Fruit fly (Drosophila melanogaster) whole organism, prepupa: ENCODE results near the gene CG15642.

Source experiments
- Blimp-1 ChIP-seq: fragments of 200-800 bp; sonication (Bioruptor generic); optimal IDR thresholded peaks from 3 replicates; lab custom pipeline; 2017; ENCODE audit warnings: missing biosample characterization, missing genetic modification characterization, mild to moderate bottlenecking, moderate library complexity, missing genetic modification reagents
- CG10631 ChIP-seq: fragments of 200-800 bp; sonication (Bioruptor generic); optimal IDR thresholded peaks from 2 replicates; lab custom pipeline; 2016; ENCODE audit warnings: missing biosample characterization, missing genetic modification characterization
- CG10669 ChIP-seq: fragments of 200-800 bp; sonication (Bioruptor generic); optimal IDR thresholded peaks from 3 replicates; lab custom pipeline; 2018; ENCODE audit warnings: missing biosample characterization, mild to moderate bottlenecking, missing genetic modification characterization, moderate library complexity
- CG11294 ChIP-seq: fragments of 200-800 bp; sonication (Bioruptor generic); IDR thresholded peaks from 2 replicates; pipeline ENCODE4 v1.3.6; 2022; ENCODE audit warnings: missing biosample characterization, missing genetic modification characterization
- CG11762 ChIP-seq: fragments of 200-800 bp; sonication (Bioruptor generic); optimal IDR thresholded peaks from 3 replicates; lab custom pipeline; 2016; ENCODE audit warnings: missing biosample characterization, missing genetic modification characterization; ENCODE audit not compliant: insufficient read depth
- CG15336 ChIP-seq: fragments of 200-800 bp; sonication (Bioruptor generic); IDR thresholded peaks from 2 replicates; pipeline ENCODE4 v1.3.6; 2022; ENCODE audit warnings: missing biosample characterization, missing genetic modification characterization
- CG1621 ChIP-seq: fragments of 200-800 bp; sonication (Bioruptor generic); optimal IDR thresholded peaks from 3 replicates; lab custom pipeline; 2018; ENCODE audit warnings: missing biosample characterization, mild to moderate bottlenecking, missing genetic modification characterization
- CG16779 ChIP-seq: fragments of 200-800 bp; sonication (Bioruptor generic); optimal IDR thresholded peaks from 3 replicates; lab custom pipeline; 2017; ENCODE audit warnings: missing biosample characterization, mild to moderate bottlenecking, missing genetic modification characterization
- CG3032 ChIP-seq: fragments of 200-800 bp; optimal IDR thresholded peaks from 2 replicates; lab custom pipeline; 2019; ENCODE audit warnings: missing biosample characterization, mild to moderate bottlenecking, missing genetic modification characterization, moderate library complexity
- CG31627 ChIP-seq: fragments of 200-800 bp; sonication (Bioruptor generic); optimal IDR thresholded peaks from 3 replicates; lab custom pipeline; 2016; ENCODE audit warnings: missing biosample characterization, missing genetic modification characterization
- CG32006 ChIP-seq: fragments of 200-800 bp; sonication (Bioruptor generic); optimal IDR thresholded peaks from 3 replicates; lab custom pipeline; 2017; ENCODE audit warnings: missing biosample characterization, mild to moderate bottlenecking, missing genetic modification characterization
- CG34406 ChIP-seq: fragments of 200-800 bp; sonication (Bioruptor generic); optimal IDR thresholded peaks from 3 replicates; lab custom pipeline; 2016; ENCODE audit warnings: missing biosample characterization, missing genetic modification characterization
- CG3919 ChIP-seq: fragments of 200-800 bp; sonication (Bioruptor generic); optimal IDR thresholded peaks from 3 replicates; lab custom pipeline; 2016; ENCODE audit warnings: missing biosample characterization, missing genetic modification characterization
- CG4318 ChIP-seq: fragments of 200-800 bp; sonication (Bioruptor generic); optimal IDR thresholded peaks from 3 replicates; lab custom pipeline; 2017; ENCODE audit warnings: missing biosample characterization, mild to moderate bottlenecking, missing genetic modification characterization
- CG6163 ChIP-seq: fragments of 200-800 bp; sonication (Bioruptor generic); IDR thresholded peaks from 3 replicates; pipeline ENCODE4 v1.3.6; 2022; ENCODE audit warnings: missing biosample characterization, missing genetic modification characterization
- CG6276 ChIP-seq: fragments of 200-800 bp; sonication (Bioruptor generic); optimal IDR thresholded peaks from 2 replicates; lab custom pipeline; 2017; ENCODE audit warnings: missing biosample characterization, mild to moderate bottlenecking, missing genetic modification characterization
- CG6792 ChIP-seq: fragments of 200-800 bp; sonication (Bioruptor generic); optimal IDR thresholded peaks from 3 replicates; lab custom pipeline; 2016; ENCODE audit warnings: missing biosample characterization, missing genetic modification characterization
- CG6808 ChIP-seq: fragments of 200-800 bp; sonication (Bioruptor generic); optimal IDR thresholded peaks from 3 replicates; lab custom pipeline; 2017; ENCODE audit warnings: missing biosample characterization, missing genetic modification characterization, mild to moderate bottlenecking, moderate library complexity, missing genetic modification reagents
- CG7368 ChIP-seq: fragments of 200-800 bp; sonication (Bioruptor generic); optimal IDR thresholded peaks from 3 replicates; lab custom pipeline; 2016; ENCODE audit warnings: missing biosample characterization, missing genetic modification characterization
- CG8119 ChIP-seq: fragments of 200-800 bp; sonication (Bioruptor generic); IDR thresholded peaks from 3 replicates; pipeline ENCODE4 v1.3.6; 2022; ENCODE audit warnings: missing biosample characterization, missing genetic modification characterization
- CG8319 ChIP-seq: fragments of 200-800 bp; sonication (Bioruptor generic); optimal IDR thresholded peaks from 3 replicates; lab custom pipeline; 2016; ENCODE audit warnings: missing biosample characterization, missing genetic modification characterization
- CG8632 ChIP-seq: fragments of 200-800 bp; sonication (Bioruptor generic); optimal IDR thresholded peaks from 3 replicates; lab custom pipeline; 2016; ENCODE audit warnings: missing biosample characterization, missing genetic modification characterization
- CG9139 ChIP-seq: fragments of 200-800 bp; sonication (Bioruptor generic); optimal IDR thresholded peaks from 3 replicates; lab custom pipeline; 2017; ENCODE audit warnings: missing biosample characterization, mild to moderate bottlenecking, missing genetic modification characterization
- Eip75B ChIP-seq: fragments of 200-800 bp; sonication (Bioruptor generic); optimal IDR thresholded peaks from 3 replicates; lab custom pipeline; 2016; ENCODE audit warnings: missing biosample characterization, missing genetic modification characterization
- Eip78C ChIP-seq: fragments of 200-800 bp; sonication (Bioruptor generic); peaks from one replicate; lab custom pipeline; 2016; ENCODE audit warnings: missing biosample characterization, missing genetic modification characterization
- Eip93F ChIP-seq: fragments of 200-800 bp; sonication (Bioruptor generic); optimal IDR thresholded peaks from 2 replicates; lab custom pipeline; 2016; ENCODE audit warnings: missing biosample characterization, mild to moderate bottlenecking, missing genetic modification characterization
- Ets21C ChIP-seq: fragments of 200-800 bp; sonication (Bioruptor generic); optimal IDR thresholded peaks from 3 replicates; lab custom pipeline; 2016; ENCODE audit warnings: missing biosample characterization, missing genetic modification characterization
- Ets96B ChIP-seq: fragments of 200-800 bp; optimal IDR thresholded peaks from 2 replicates; lab custom pipeline; 2019; ENCODE audit warnings: missing biosample characterization, mild to moderate bottlenecking, missing genetic modification characterization, moderate library complexity
- Gug ChIP-seq: fragments of 200-800 bp; sonication (Bioruptor generic); IDR thresholded peaks from 2 replicates; pipeline ENCODE4 v1.3.6; 2022; ENCODE audit warnings: missing biosample characterization, missing genetic modification characterization
- Hr38 ChIP-seq: sonication (Bioruptor generic); optimal IDR thresholded peaks from 2 replicates; lab custom pipeline; 2016; ENCODE audit warnings: missing biosample characterization, missing genetic modification characterization
- Hr39 ChIP-seq: fragments of 200-800 bp; sonication (Bioruptor generic); optimal IDR thresholded peaks from 2 replicates; lab custom pipeline; 2016; ENCODE audit warnings: missing biosample characterization, missing genetic modification characterization
- Lpt ChIP-seq: fragments of 200-800 bp; sonication (Bioruptor generic); optimal IDR thresholded peaks from 3 replicates; lab custom pipeline; 2016; ENCODE audit warnings: missing biosample characterization, missing genetic modification characterization
- OdsH ChIP-seq: fragments of 200-800 bp; sonication (Bioruptor generic); optimal IDR thresholded peaks from 3 replicates; lab custom pipeline; 2016; ENCODE audit warnings: missing biosample characterization, missing genetic modification characterization
- Sox102F ChIP-seq: fragments of 200-800 bp; sonication (Bioruptor generic); optimal IDR thresholded peaks from 2 replicates; lab custom pipeline; 2016; ENCODE audit warnings: missing biosample characterization, mild to moderate bottlenecking, missing genetic modification characterization
- Sox14 ChIP-seq: fragments of 200-800 bp; sonication (Bioruptor generic); optimal IDR thresholded peaks from 3 replicates; lab custom pipeline; 2016; ENCODE audit warnings: missing biosample characterization, missing genetic modification characterization
- Sox15 ChIP-seq: fragments of 200-800 bp; sonication (Bioruptor generic); optimal IDR thresholded peaks from 3 replicates; lab custom pipeline; 2016; ENCODE audit warnings: missing biosample characterization, missing genetic modification characterization
- achi ChIP-seq: fragments of 200-800 bp; sonication (Bioruptor generic); optimal IDR thresholded peaks from 3 replicates; lab custom pipeline; 2016; ENCODE audit warnings: missing biosample characterization, missing genetic modification characterization
- acj6 ChIP-seq: fragments of 200-800 bp; sonication (Bioruptor generic); optimal IDR thresholded peaks from 3 replicates; lab custom pipeline; 2016; ENCODE audit warnings: missing biosample characterization, missing genetic modification characterization
- cyc ChIP-seq: fragments of 200-800 bp; sonication (Bioruptor generic); optimal IDR thresholded peaks from 3 replicates; lab custom pipeline; 2016; ENCODE audit warnings: missing biosample characterization, missing genetic modification characterization
- dac ChIP-seq: fragments of 200-800 bp; sonication (Bioruptor generic); optimal IDR thresholded peaks from 2 replicates; lab custom pipeline; 2017; ENCODE audit warnings: missing biosample characterization, mild to moderate bottlenecking, missing genetic modification characterization
- dsx ChIP-seq: fragments of 200-800 bp; optimal IDR thresholded peaks from 3 replicates; lab custom pipeline; 2019; ENCODE audit warnings: missing biosample characterization, mild to moderate bottlenecking, missing genetic modification characterization, moderate library complexity; ENCODE audit not compliant: poor library complexity, severe bottlenecking
- eg ChIP-seq: fragments of 200-800 bp; sonication (Bioruptor generic); IDR thresholded peaks from 3 replicates; pipeline ENCODE4 v1.3.6; 2022; ENCODE audit warnings: missing biosample characterization, missing genetic modification characterization
- esn ChIP-seq: fragments of 200-800 bp; sonication (Bioruptor generic); optimal IDR thresholded peaks from 2 replicates; lab custom pipeline; 2016; ENCODE audit warnings: missing biosample characterization, mild to moderate bottlenecking, missing genetic modification characterization, moderate library complexity
- fd59A ChIP-seq: fragments of 200-800 bp; sonication (Bioruptor generic); optimal IDR thresholded peaks from 2 replicates; lab custom pipeline; 2017; ENCODE audit warnings: missing biosample characterization, mild to moderate bottlenecking, missing genetic modification characterization, missing genetic modification reagents
- fd85E ChIP-seq: fragments of 200-800 bp; sonication (Bioruptor generic); optimal IDR thresholded peaks from 3 replicates; lab custom pipeline; 2016; ENCODE audit warnings: missing biosample characterization, missing genetic modification characterization
- fkh ChIP-seq: fragments of 200-800 bp; sonication (Bioruptor generic); optimal IDR thresholded peaks from 3 replicates; lab custom pipeline; 2017; ENCODE audit warnings: missing biosample characterization, mild to moderate bottlenecking, missing genetic modification characterization, moderate library complexity
- lz ChIP-seq: fragments of 200-800 bp; sonication (Bioruptor generic); optimal IDR thresholded peaks from 3 replicates; lab custom pipeline; 2016; ENCODE audit warnings: missing biosample characterization, missing genetic modification characterization
- net ChIP-seq: fragments of 200-800 bp; sonication (Bioruptor generic); optimal IDR thresholded peaks from 3 replicates; lab custom pipeline; 2016; ENCODE audit warnings: missing biosample characterization, missing genetic modification characterization
- pdm3 ChIP-seq: fragments of 200-800 bp; sonication (Bioruptor generic); optimal IDR thresholded peaks from 3 replicates; lab custom pipeline; 2016; ENCODE audit warnings: missing biosample characterization, missing genetic modification characterization
- salr ChIP-seq, 2 experiments: fragments of 200-800 bp; sonication (Bioruptor generic); optimal IDR thresholded peaks; 3 replicates each; lab custom pipeline; 2016 to 2018; ENCODE audit warnings: missing biosample characterization in 2 of 2, missing genetic modification characterization in 2 of 2, mild to moderate bottlenecking in 1 of 2
- ss ChIP-seq, 2 experiments: fragments of 200-800 bp; sonication (Bioruptor generic); optimal IDR thresholded peaks; 2 replicates in 1 of 2; 3 replicates in 1 of 2; lab custom pipeline; 2017 to 2018; ENCODE audit warnings: mild to moderate bottlenecking in 2 of 2, missing biosample characterization in 2 of 2, missing genetic modification characterization in 2 of 2, moderate library complexity in 1 of 2
- svp ChIP-seq: fragments of 200-800 bp; sonication (Bioruptor generic); peaks from one replicate; lab custom pipeline; 2016; ENCODE audit warnings: missing biosample characterization, missing genetic modification characterization
- topi ChIP-seq: fragments of 200-800 bp; sonication (Bioruptor generic); optimal IDR thresholded peaks from 3 replicates; lab custom pipeline; 2016; ENCODE audit warnings: missing biosample characterization, missing genetic modification characterization

CG15642 gene

DNA sequence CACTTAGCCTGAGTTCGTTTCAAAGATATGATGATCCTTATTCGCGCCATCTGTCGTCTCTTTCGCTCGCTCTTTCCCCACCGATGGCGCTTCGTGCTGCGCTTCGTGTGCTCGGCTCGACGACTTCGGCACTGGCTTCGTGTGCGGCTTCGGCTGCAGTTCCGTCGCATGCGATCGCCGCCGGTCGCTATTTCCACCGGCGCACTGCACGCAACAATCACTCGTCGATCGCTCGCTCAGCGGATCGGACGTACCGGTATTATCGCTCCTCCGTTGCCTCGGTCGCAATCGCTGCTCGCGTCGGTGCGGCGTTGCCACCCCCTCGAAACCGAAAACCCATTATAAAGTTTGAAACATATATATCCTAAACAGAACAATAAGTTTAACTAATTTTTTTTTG, 31.2 kb upstream of the CG15642 start:
- TF ChIP-seq CG3919 = peak; percentile 62
- peak; percentile 33 for TF ChIP-seq achi
- TF ChIP-seq CG10631 (GFP tag; lab: Kevin White, UChicago) = no peak
- TF ChIP-seq CG6792 (GFP tag; lab: Kevin White, UChicago) = no peak
- TF ChIP-seq CG31627 (GFP tag; lab: Kevin White, UChicago) = peak; percentile 4
- TF ChIP-seq fd59A (GFP tag; lab: Kevin White, UChicago) = no peak
- peak; percentile 46 for TF ChIP-seq Sox102F (GFP tag; lab: Kevin White, UChicago)
- no peak for TF ChIP-seq CG16779
- TF ChIP-seq CG9139 (GFP tag; lab: Kevin White, UChicago) = peak; percentile 66
- TF ChIP-seq fkh = peak; percentile 35
- peak; percentile 67 for TF ChIP-seq CG6163 (GFP tag; lab: Robert Waterston, UW)
- no peak for TF ChIP-seq CG11762 (GFP tag; lab: Kevin White, UChicago)
- TF ChIP-seq Sox15 (GFP tag; lab: Kevin White, UChicago) = no peak
- no peak for TF ChIP-seq acj6 (GFP tag; lab: Kevin White, UChicago)
- TF ChIP-seq CG8119 (GFP tag; lab: Robert Waterston, UW) = 0 out of 3 replicates have a peak, but pooled peaks have one; percentile 14
- peak; percentile 60 to 75 for TF ChIP-seq ss (GFP tag; optimal IDR thresholded peaks at IDR 0.05; lab: Kevin White, UChicago)
- TF ChIP-seq CG11294 (GFP tag; lab: Robert Waterston, UW) = no peak
- no peak for TF ChIP-seq CG7368
- TF ChIP-seq lz (GFP tag; lab: Kevin White, UChicago) = peak; percentile 23
- TF ChIP-seq topi = peak; percentile 34
- peak; percentile 72 for TF ChIP-seq Eip78C
- TF ChIP-seq salr (GFP tag; optimal IDR thresholded peaks at IDR 0.05; lab: Kevin White, UChicago) = peak in 1 of 2 experiments; percentile 27
- peak; percentile 70 for TF ChIP-seq CG1621 (tag; lab: Kevin White, UChicago)
- TF ChIP-seq Sox14 (GFP tag; lab: Kevin White, UChicago) = peak; percentile 20
- no peak for TF ChIP-seq CG4318 (GFP tag; lab: Kevin White, UChicago)
- peak; percentile 14 for TF ChIP-seq pdm3 (GFP tag; lab: Kevin White, UChicago)
- no peak for TF ChIP-seq CG8319
- no peak for TF ChIP-seq cyc (GFP tag; lab: Kevin White, UChicago)
- TF ChIP-seq OdsH = no peak
- peak; percentile 9 for TF ChIP-seq CG10669 (GFP tag; lab: Kevin White, UChicago)
- no peak for TF ChIP-seq fd85E
- TF ChIP-seq dac (GFP tag; lab: Kevin White, UChicago) = no peak
- no peak for TF ChIP-seq CG15336
- peak; percentile 37 for TF ChIP-seq esn (GFP tag; lab: Kevin White, UChicago)
- TF ChIP-seq CG32006 (GFP tag; lab: Kevin White, UChicago) = no peak
- no peak for TF ChIP-seq Eip93F (GFP tag; lab: Kevin White, UChicago)
- no peak for TF ChIP-seq CG3032 (tag; lab: Kevin White, UChicago)
- TF ChIP-seq Ets96B (tag; lab: Kevin White, UChicago) = peak; percentile 18
- TF ChIP-seq Hr39 (GFP tag; lab: Kevin White, UChicago) = no peak
- TF ChIP-seq CG34406 = no peak
- TF ChIP-seq Ets21C (GFP tag; lab: Kevin White, UChicago) = no peak
- TF ChIP-seq Blimp-1 (GFP tag; lab: Kevin White, UChicago) = no peak
- no peak for TF ChIP-seq Lpt (GFP tag; lab: Kevin White, UChicago)
- TF ChIP-seq svp (GFP tag; lab: Kevin White, UChicago) = peak; percentile 81
- peak; percentile 35 for TF ChIP-seq Eip75B (GFP tag; lab: Kevin White, UChicago)
- TF ChIP-seq CG8632 (GFP tag; lab: Kevin White, UChicago) = no peak
- peak; percentile 42 for TF ChIP-seq CG6808 (GFP tag; lab: Kevin White, UChicago)
- TF ChIP-seq dsx (GFP tag; lab: Kevin White, UChicago) = peak; percentile 48
- TF ChIP-seq eg (GFP tag; lab: Robert Waterston, UW) = peak; percentile 55; the same call in 2 of the 3 replicates
- TF ChIP-seq CG6276 (GFP tag; lab: Kevin White, UChicago) = no peak
- no peak for TF ChIP-seq Gug (GFP tag; lab: Robert Waterston, UW)
- TF ChIP-seq net = peak; percentile 45
- no peak for TF ChIP-seq Hr38 (GFP tag; lab: Kevin White, UChicago)
